Fruit fly (Drosophila melanogaster) whole organism, prepupa: Measurements from ENCODE around the gene CG3345.
A peak's percentile ranks its signal among the peaks of the same experiment; 100 is the strongest.

Experiments
- CG10669 ChIP-seq: fragments of 200-800 bp; sonication (Bioruptor generic); optimal IDR thresholded peaks from 3 replicates; lab custom pipeline; 2018; ENCODE audit warnings: missing biosample characterization, mild to moderate bottlenecking, missing genetic modification characterization, moderate library complexity
- CG1621 ChIP-seq: fragments of 200-800 bp; sonication (Bioruptor generic); optimal IDR thresholded peaks from 3 replicates; lab custom pipeline; 2018; ENCODE audit warnings: missing biosample characterization, mild to moderate bottlenecking, missing genetic modification characterization
- CG3032 ChIP-seq: fragments of 200-800 bp; optimal IDR thresholded peaks from 2 replicates; lab custom pipeline; 2019; ENCODE audit warnings: missing biosample characterization, mild to moderate bottlenecking, missing genetic modification characterization, moderate library complexity
- CG6808 ChIP-seq: fragments of 200-800 bp; sonication (Bioruptor generic); optimal IDR thresholded peaks from 3 replicates; lab custom pipeline; 2017; ENCODE audit warnings: missing biosample characterization, missing genetic modification characterization, mild to moderate bottlenecking, moderate library complexity, missing genetic modification reagents
- CG6854 ChIP-seq: fragments of 200-800 bp; sonication (Bioruptor generic); optimal IDR thresholded peaks from 2 replicates; lab custom pipeline; 2017; ENCODE audit warnings: missing biosample characterization, mild to moderate bottlenecking, missing genetic modification characterization
- Eip78C ChIP-seq: fragments of 200-800 bp; sonication (Bioruptor generic); peaks from one replicate; lab custom pipeline; 2016; ENCODE audit warnings: missing biosample characterization, missing genetic modification characterization
- Gug ChIP-seq: fragments of 200-800 bp; sonication (Bioruptor generic); IDR thresholded peaks from 2 replicates; pipeline ENCODE4 v1.3.6; 2022; ENCODE audit warnings: missing biosample characterization, missing genetic modification characterization
- Hr38 ChIP-seq: sonication (Bioruptor generic); optimal IDR thresholded peaks from 2 replicates; lab custom pipeline; 2016; ENCODE audit warnings: missing biosample characterization, missing genetic modification characterization
- Hr4 ChIP-seq: fragments of 200-800 bp; sonication (Bioruptor generic); optimal IDR thresholded peaks from 3 replicates; lab custom pipeline; 2016; ENCODE audit warnings: missing biosample characterization, missing genetic modification characterization
- Lpt ChIP-seq: fragments of 200-800 bp; sonication (Bioruptor generic); optimal IDR thresholded peaks from 3 replicates; lab custom pipeline; 2016; ENCODE audit warnings: missing biosample characterization, missing genetic modification characterization
- fd85E ChIP-seq: fragments of 200-800 bp; sonication (Bioruptor generic); optimal IDR thresholded peaks from 3 replicates; lab custom pipeline; 2016; ENCODE audit warnings: missing biosample characterization, missing genetic modification characterization
- lz ChIP-seq: fragments of 200-800 bp; sonication (Bioruptor generic); optimal IDR thresholded peaks from 3 replicates; lab custom pipeline; 2016; ENCODE audit warnings: missing biosample characterization, missing genetic modification characterization
- topi ChIP-seq: fragments of 200-800 bp; sonication (Bioruptor generic); optimal IDR thresholded peaks from 3 replicates; lab custom pipeline; 2016; ENCODE audit warnings: missing biosample characterization, missing genetic modification characterization
- vri ChIP-seq: fragments of 200-800 bp; sonication (Bioruptor generic); optimal IDR thresholded peaks from 3 replicates; lab custom pipeline; 2016; ENCODE audit warnings: missing biosample characterization, mild to moderate bottlenecking, missing genetic modification characterization

DNA sequence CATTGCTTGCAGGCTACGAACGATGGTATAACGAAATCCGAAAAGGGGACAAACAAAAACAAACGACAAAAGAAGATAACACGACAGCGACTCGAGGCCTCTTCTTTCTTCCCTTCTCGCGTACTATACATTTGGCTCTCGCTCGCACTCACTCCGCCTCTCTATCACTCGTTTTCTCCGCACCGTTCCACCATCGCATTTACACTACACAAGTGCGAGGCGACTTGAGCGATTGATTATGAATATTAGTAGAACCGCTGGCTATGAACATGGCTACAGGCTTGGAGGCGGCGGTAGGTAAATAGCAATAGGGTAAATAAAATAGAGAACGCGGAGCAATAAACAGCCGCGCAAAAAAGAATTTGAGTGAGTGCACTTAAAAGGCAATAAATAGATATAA, 48.4 kb upstream of the CG3345 start:
- no peak for TF ChIP-seq Hr4
- TF ChIP-seq CG3032 = no peak
- no peak for TF ChIP-seq CG6854
- TF ChIP-seq Hr38 = no peak
- TF ChIP-seq fd85E (GFP tag; lab: Kevin White, UChicago) = no peak
- no peak for TF ChIP-seq topi (GFP tag; lab: Kevin White, UChicago)
- peak; percentile 41 for TF ChIP-seq Lpt (GFP tag; lab: Kevin White, UChicago)
- peak; percentile 45; the same call in 1 of the 2 replicates for TF ChIP-seq Gug (GFP tag; lab: Robert Waterston, UW)
- no peak for TF ChIP-seq lz (GFP tag; lab: Kevin White, UChicago)
- no peak for TF ChIP-seq Eip78C (GFP tag; lab: Kevin White, UChicago)
- peak; percentile 9 for TF ChIP-seq vri (GFP tag; lab: Kevin White, UChicago)
- TF ChIP-seq CG1621 (tag; lab: Kevin White, UChicago) = no peak
- TF ChIP-seq CG10669 = no peak
- TF ChIP-seq CG6808 = no peak
